Fruit fly (Drosophila melanogaster): Measurements from ENCODE around the gene Hsc20.
A peak's percentile ranks its signal among the peaks of the same experiment; 100 is the strongest.

The Hsc20 gene

dm6 chr3L:16190885-16191284 is 42.0 kb upstream of the Hsc20 start (continued):
- TF ChIP-seq Rx (GFP tag; IDR thresholded peaks at IDR 0.05) (no peak), CG2889 (GFP tag; IDR thresholded peaks at IDR 0.05) (no peak)

dm6 chr3L:16192561-16193355 is 40.2 kb upstream of the Hsc20 start:
- TF ChIP-seq CG4707 (GFP tag; optimal IDR thresholded peaks at IDR 0.05) (no peak), CrebB (tag; optimal IDR thresholded peaks at IDR 0.05) (no peak), CG18262 (tag; optimal IDR thresholded peaks at IDR 0.05) (no peak), gro (GFP tag; optimal IDR thresholded peaks at IDR 0.05) (no peak), CG13123 (GFP tag; optimal IDR thresholded peaks at IDR 0.05) (no peak), nom (GFP tag; optimal IDR thresholded peaks at IDR 0.05) (no peak), CG7372 (GFP tag; IDR thresholded peaks at IDR 0.05) (peak; percentile 66; the same call in 1 of the 2 replicates), CG12942 (GFP tag; optimal IDR thresholded peaks at IDR 0.05) (no peak), sob (GFP tag; IDR thresholded peaks at IDR 0.05) (no peak), HLH3B (GFP tag; IDR thresholded peaks at IDR 0.05) (no peak), B-H2 (GFP tag; optimal IDR thresholded peaks at IDR 0.05) (no peak), CG3407 (GFP tag; optimal IDR thresholded peaks at IDR 0.05) (no peak), CG9932 (GFP tag; IDR thresholded peaks at IDR 0.05) (no peak), en (GFP tag; optimal IDR thresholded peaks at IDR 0.05) (no peak), CG5953 (GFP tag; IDR thresholded peaks at IDR 0.05) (no peak), Sox102F (GFP tag; optimal IDR thresholded peaks at IDR 0.05) (no peak), cato (GFP tag; optimal IDR thresholded peaks at IDR 0.05; ENCODE audit: borderline replicate concordance) (no peak), Atf-2 (GFP tag; optimal IDR thresholded peaks at IDR 0.05) (no peak), fd3F (GFP tag; optimal IDR thresholded peaks at IDR 0.05) (no peak), run (tag; optimal IDR thresholded peaks at IDR 0.05) (no peak), Fer3 (tag; optimal IDR thresholded peaks at IDR 0.05) (no peak), CG9437 (GFP tag; optimal IDR thresholded peaks at IDR 0.05) (peak; percentile 72), bcd (GFP tag; optimal IDR thresholded peaks at IDR 0.05) (no peak), CG10543 (GFP tag; optimal IDR thresholded peaks at IDR 0.05) (peak; percentile 3), Hmx (GFP tag; optimal IDR thresholded peaks at IDR 0.05) (no peak), CG1832 (GFP tag; optimal IDR thresholded peaks at IDR 0.05) (peak; percentile 3), Trl (optimal IDR thresholded peaks at IDR 0.05) (peak in 1 of 2 experiments; percentile 33), Trl (GFP tag; optimal IDR thresholded peaks at IDR 0.05) (no peak), MTF-1 (GFP tag; optimal IDR thresholded peaks at IDR 0.05; ENCODE audit: borderline replicate concordance) (no peak), cg (GFP tag; optimal IDR thresholded peaks at IDR 0.05) (peak; percentile 1), yki (optimal IDR thresholded peaks at IDR 0.05) (no peak), maf-S (GFP tag; optimal IDR thresholded peaks at IDR 0.05) (no peak), Med (GFP tag) (peak; percentile 72), sd (tag; optimal IDR thresholded peaks at IDR 0.05) (peak; percentile 8), Aef1 (GFP tag; IDR thresholded peaks at IDR 0.05) (no peak), CG4617 (GFP tag; optimal IDR thresholded peaks at IDR 0.05; ENCODE audit: borderline replicate concordance) (no peak), Chrac-16 (GFP tag; optimal IDR thresholded peaks at IDR 0.05) (no peak), corto (GFP tag; optimal IDR thresholded peaks at IDR 0.05) (no peak), dati (GFP tag; IDR thresholded peaks at IDR 0.05) (no peak), ATbp (GFP tag; optimal IDR thresholded peaks at IDR 0.05) (no peak), Pdp1 (GFP tag; optimal IDR thresholded peaks at IDR 0.05) (no peak), ato (GFP tag; IDR thresholded peaks at IDR 0.05; ENCODE audit: partially characterized antibody) (no peak), abd-A (tag; optimal IDR thresholded peaks at IDR 0.05) (peak; percentile 86), Sin3A (optimal IDR thresholded peaks at IDR 0.05) (no peak), CG13894 (tag; optimal IDR thresholded peaks at IDR 0.05) (peak; percentile 50), crc (GFP tag; optimal IDR thresholded peaks at IDR 0.05) (no peak), gcm (GFP tag; optimal IDR thresholded peaks at IDR 0.05) (no peak)

All from whole organism, embryonic.